Fruit fly (Drosophila melanogaster): ENCODE data around the gene VhaAC39-2.

dm6 chr3R:23207254-23207653, 48.1 kb upstream of the VhaAC39-2 start:
- TF ChIP-seq Fer1 (GFP tag; optimal IDR thresholded peaks at IDR 0.05): no peak
- no peak for TF ChIP-seq her (GFP tag; optimal IDR thresholded peaks at IDR 0.05)
- TF ChIP-seq fd96Cb (tag; optimal IDR thresholded peaks at IDR 0.05): no peak
- TF ChIP-seq slbo (GFP tag; IDR thresholded peaks at IDR 0.05): no peak
- no peak for TF ChIP-seq CG17328 (GFP tag; IDR thresholded peaks at IDR 0.05)
- no peak for TF ChIP-seq CG2889 (GFP tag; IDR thresholded peaks at IDR 0.05)
- TF ChIP-seq C15 (GFP tag; IDR thresholded peaks at IDR 0.05): no peak
- no peak for TF ChIP-seq CG10979 (tag; optimal IDR thresholded peaks at IDR 0.05)

All from whole organism, embryonic.